Fruit fly (Drosophila melanogaster) S2 (cell line): Measurements from ENCODE around the gene Cnot4.

Experiments
- CG8478 ChIP-seq: fragments of >200 bp; optimal IDR thresholded peaks from 2 replicates; lab custom pipeline; 2018
- CTCF ChIP-seq, 2 experiments: fragments of >200 bp; optimal IDR thresholded peaks; 2 replicates each; lab custom pipeline; 2018

DNA sequence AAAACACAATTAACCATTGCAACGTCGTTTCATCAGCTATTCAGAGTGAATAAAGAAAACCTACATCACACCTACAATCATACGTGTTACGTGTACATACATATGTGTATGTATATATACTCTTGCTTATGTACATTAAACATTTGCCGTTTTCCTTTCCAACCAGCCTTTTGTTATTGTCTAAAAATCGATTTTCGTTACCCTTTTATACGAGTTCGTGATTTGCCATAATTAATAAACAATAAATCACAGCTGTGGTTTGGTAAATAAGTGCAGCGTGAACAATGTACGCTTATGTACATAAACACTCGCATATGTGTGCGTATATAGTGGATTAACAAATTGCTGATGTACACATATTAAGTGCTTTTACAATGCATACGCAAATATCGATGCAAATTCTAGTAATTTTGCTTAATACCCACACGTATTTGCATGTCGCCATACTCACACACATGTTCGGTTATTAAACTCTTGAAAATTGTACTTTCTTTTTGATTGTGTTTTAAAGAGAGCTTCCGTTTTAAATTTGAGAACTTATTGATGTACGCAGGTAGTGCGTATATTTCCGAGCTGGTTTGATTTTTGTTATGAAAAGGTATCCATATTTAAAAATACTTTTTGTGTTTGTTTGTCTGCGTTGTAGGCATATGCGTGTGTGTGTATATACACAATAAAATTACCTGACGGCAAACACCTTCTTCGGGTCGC is 516 bp downstream of the Cnot4 start:
- no peak for TF ChIP-seq CTCF (optimal IDR thresholded peaks at IDR 0.05; lab: Kevin White, UChicago)
- TF ChIP-seq CG8478 (lab: Kevin White, UChicago), result no peak
